Worm (Caenorhabditis elegans): Measurements from ENCODE around the gene C43D7.8.
"Not testable (repeated sequence)": the region's sequence is repeated elsewhere in the genome, so short reads cannot be mapped to it uniquely, and the experiment has no call there.

The C43D7.8 gene

ce11 chrV:19278488-19278887 is 32.8 kb downstream of the C43D7.8 start:
- TF ChIP-seq ztf-4 (tag; optimal IDR thresholded peaks at IDR 0.05) (no peak), nhr-23 (tag; optimal IDR thresholded peaks at IDR 0.05) (no peak), mab-5 (tag; optimal IDR thresholded peaks at IDR 0.05) (no peak), nhr-6 (tag; optimal IDR thresholded peaks at IDR 0.05) (no peak), C34F6.9 (tag; optimal IDR thresholded peaks at IDR 0.05) (no peak), mbf-1 (tag; optimal IDR thresholded peaks at IDR 0.05) (no peak), ceh-82 (tag; optimal IDR thresholded peaks at IDR 0.05) (no peak), sem-4 (tag; optimal IDR thresholded peaks at IDR 0.05) (no peak), dmd-4 (tag; optimal IDR thresholded peaks at IDR 0.05) (no peak), crh-2 (tag; optimal IDR thresholded peaks at IDR 0.05) (no peak), lin-39 (tag; optimal IDR thresholded peaks at IDR 0.05) (no peak), nhr-11 (tag; optimal IDR thresholded peaks at IDR 0.05) (no peak), lsy-2 (tag; optimal IDR thresholded peaks at IDR 0.05) (no peak), blmp-1 (tag; optimal IDR thresholded peaks at IDR 0.05; ENCODE audit: insufficient read depth) (no peak), fos-1 (tag; optimal IDR thresholded peaks at IDR 0.05) (no peak), ztf-1 (GFP tag; conservative IDR thresholded peaks at IDR 0.05) (no peak), gmeb-1 (tag; optimal IDR thresholded peaks at IDR 0.05) (no peak)

ce11 chrV:19276354-19276753 is 34.9 kb downstream of the C43D7.8 start:
- TF ChIP-seq lin-11 (tag; optimal IDR thresholded peaks at IDR 0.05) (no peak), ztf-11 (tag; optimal IDR thresholded peaks at IDR 0.05) (no peak), zag-1 (tag; optimal IDR thresholded peaks at IDR 0.05) (no peak), nhr-77 (tag; optimal IDR thresholded peaks at IDR 0.05) (no peak), snpc-4 (tag; optimal IDR thresholded peaks at IDR 0.05) (no peak), egl-27 (tag; optimal IDR thresholded peaks at IDR 0.05) (no peak), nhr-11 (tag; optimal IDR thresholded peaks at IDR 0.05) (no peak), gmeb-1 (tag; optimal IDR thresholded peaks at IDR 0.05) (no peak)

- not testable (repeated sequence) for TF ChIP-seq sma-9 (GFP tag; optimal IDR thresholded peaks at IDR 0.05); sma-9 (tag; optimal IDR thresholded peaks at IDR 0.05); nhr-77 (tag; optimal IDR thresholded peaks at IDR 0.05); mab-5 (tag; optimal IDR thresholded peaks at IDR 0.05)
Measured at ce11 chrV:19264148-19264547, 47.1 kb downstream of the C43D7.8 start, which contains the start of gene F21D9.1. Gene F21D9.1 (plus strand): TSS chrV:19264448.

- TF ChIP-seq ztf-4 (tag; optimal IDR thresholded peaks at IDR 0.05) (no peak), nhr-6 (tag; optimal IDR thresholded peaks at IDR 0.05) (no peak), crh-2 (tag; optimal IDR thresholded peaks at IDR 0.05) (no peak), mbf-1 (tag; optimal IDR thresholded peaks at IDR 0.05) (no peak), blmp-1 (tag; optimal IDR thresholded peaks at IDR 0.05; ENCODE audit: insufficient read depth) (no peak), fos-1 (tag; optimal IDR thresholded peaks at IDR 0.05) (no peak), unc-55 (GFP tag; optimal IDR thresholded peaks at IDR 0.05) (no peak), Y55F3AM.14 (GFP tag; optimal IDR thresholded peaks at IDR 0.05) (no peak), ztf-1 (GFP tag; conservative IDR thresholded peaks at IDR 0.05) (no peak), snpc-4 (tag; optimal IDR thresholded peaks at IDR 0.05) (no peak)
Measured at ce11 chrV:19262349-19262748, 48.9 kb downstream of the C43D7.8 start, which contains the start of gene F21D9.2. Gene F21D9.2 (minus strand): TSS chrV:19262449.

ce11 chrV:19260686-19261085 is 50.6 kb downstream of the C43D7.8 start:
- TF ChIP-seq ztf-1 (GFP tag; conservative IDR thresholded peaks at IDR 0.05) (no peak), nhr-77 (tag; optimal IDR thresholded peaks at IDR 0.05) (no peak), sma-9 (GFP tag; optimal IDR thresholded peaks at IDR 0.05) (no peak), sma-9 (tag; optimal IDR thresholded peaks at IDR 0.05) (no peak), nhr-11 (tag; optimal IDR thresholded peaks at IDR 0.05) (no peak), fos-1 (tag; optimal IDR thresholded peaks at IDR 0.05) (no peak), ztf-11 (tag; optimal IDR thresholded peaks at IDR 0.05) (no peak), elt-3 (tag; optimal IDR thresholded peaks at IDR 0.05) (no peak), ceh-16 (tag; optimal IDR thresholded peaks at IDR 0.05) (no peak), nhr-12 (tag; optimal IDR thresholded peaks at IDR 0.05) (no peak), unc-62 (GFP tag; optimal IDR thresholded peaks at IDR 0.05) (no peak), ama-1 (optimal IDR thresholded peaks at IDR 0.05) (no peak), nhr-129 (tag; optimal IDR thresholded peaks at IDR 0.05) (no peak), skn-1 (tag; optimal IDR thresholded peaks at IDR 0.05) (no peak), lin-13 (GFP tag; optimal IDR thresholded peaks at IDR 0.05) (no peak), zag-1 (tag; optimal IDR thresholded peaks at IDR 0.05) (no peak), nhr-25 (tag; optimal IDR thresholded peaks at IDR 0.05) (no peak), sma-3 (GFP tag; optimal IDR thresholded peaks at IDR 0.05) (no peak), ZK546.5 (tag; optimal IDR thresholded peaks at IDR 0.05) (no peak), lin-11 (tag; optimal IDR thresholded peaks at IDR 0.05) (no peak)
